Fruit fly (Drosophila melanogaster): Measurements from ENCODE around the gene Argk1.

dm6 chr3L:9026568-9026967 is 39.3 kb downstream of the Argk1 start:
- no peak for TF ChIP-seq fkh (GFP tag; optimal IDR thresholded peaks at IDR 0.05)
- TF ChIP-seq Met (GFP tag; optimal IDR thresholded peaks at IDR 0.05): no peak
- TF ChIP-seq CG6854 (GFP tag; optimal IDR thresholded peaks at IDR 0.05): no peak
- TF ChIP-seq CG3032 (tag; optimal IDR thresholded peaks at IDR 0.05): no peak
- no peak for TF ChIP-seq CG34406 (GFP tag; optimal IDR thresholded peaks at IDR 0.05)
- TF ChIP-seq CG3919 (GFP tag; optimal IDR thresholded peaks at IDR 0.05): no peak
- TF ChIP-seq CG7368 (GFP tag; optimal IDR thresholded peaks at IDR 0.05): no peak

Data from whole organism, prepupa.